Worm (Caenorhabditis elegans) whole organism, late embryonic: ENCODE measurements around the gene zipt-15.
"Not testable (repeated sequence)": the region's sequence is repeated elsewhere in the genome, so short reads cannot be mapped to it uniquely, and the experiment has no call there.

Experiments
- ama-1 ChIP-seq: fragments of 150-350 bp; optimal IDR thresholded peaks from 2 replicates; lab custom pipeline; 2014
- ceh-19 ChIP-seq: fragments of 200-800 bp; sonication (Bioruptor generic); optimal IDR thresholded peaks from 2 replicates; lab custom pipeline; 2018; ENCODE audit warnings: mild to moderate bottlenecking, missing genetic modification characterization, missing compliant biosample characterization
- ceh-48 ChIP-seq: sonication (generic microtip); optimal IDR thresholded peaks from 2 replicates; lab custom pipeline; 2016; ENCODE audit warnings: missing genetic modification characterization, inconsistent platforms, missing compliant biosample characterization
- ceh-9 ChIP-seq: sonication (generic microtip); optimal IDR thresholded peaks from 2 replicates; lab custom pipeline; 2016; ENCODE audit warnings: mild to moderate bottlenecking, missing genetic modification characterization, inconsistent platforms, missing compliant biosample characterization
- hlh-30 ChIP-seq: sonication (generic microtip); optimal IDR thresholded peaks from 2 replicates; lab custom pipeline; 2017; ENCODE audit warnings: antibody characterized with exemption, missing genetic modification characterization, missing compliant biosample characterization; ENCODE audit not compliant: insufficient read depth
- nfya-1 ChIP-seq: sonication (generic microtip); optimal IDR thresholded peaks from 2 replicates; lab custom pipeline; 2017; ENCODE audit warnings: missing genetic modification characterization, mild to moderate bottlenecking, missing compliant biosample characterization, antibody characterized with exemption, moderate library complexity
- unc-55 ChIP-seq: sonication (generic microtip); optimal IDR thresholded peaks from 2 replicates; lab custom pipeline; 2017; ENCODE audit warnings: missing biosample characterization, missing genetic modification reagents, missing genetic modification characterization
- ztf-16 ChIP-seq: sonication (generic microtip); optimal IDR thresholded peaks from 2 replicates; lab custom pipeline; 2017; ENCODE audit warnings: missing genetic modification characterization, missing compliant biosample characterization

ce11 chrIV:813341-813740 is 11.4 kb downstream of the zipt-15 start:
- TF ChIP-seq ama-1 (lab: Kevin White, UChicago); nfya-1 (tag; lab: Kevin White, UChicago); ztf-16 (tag; lab: Kevin White, UChicago); ceh-48 (tag; lab: Kevin White, UChicago); ceh-19 (GFP tag; lab: Kevin White, UChicago); unc-55 (GFP tag; lab: Kevin White, UChicago); ceh-9 (tag; lab: Kevin White, UChicago): not testable (repeated sequence)
- peak; percentile 4 for TF ChIP-seq hlh-30 (tag; lab: Kevin White, UChicago)
